Fruit fly (Drosophila melanogaster) whole organism, embryonic: Measurements from ENCODE around the gene Sld5.

Experiments used
- Ada2b ChIP-seq: fragments of 200-800 bp; sonication (Bioruptor generic); IDR thresholded peaks from 2 replicates; pipeline ENCODE4 v1.3.6; 2022; ENCODE audit warnings: missing biosample characterization, missing genetic modification characterization
- Adf1 ChIP-seq: fragments of 200-800 bp; sonication (Bioruptor generic); IDR thresholded peaks from 2 replicates; pipeline ENCODE4 v1.3.6; 2022; ENCODE audit warnings: missing biosample characterization, missing genetic modification characterization
- Atf-2 ChIP-seq: fragments of 200-800 bp; sonication (Bioruptor generic); optimal IDR thresholded peaks from 2 replicates; lab custom pipeline; 2016; ENCODE audit warnings: missing biosample characterization, missing genetic modification characterization
- B-H2 ChIP-seq: fragments of 200-800 bp; sonication (Bioruptor generic); optimal IDR thresholded peaks from 2 replicates; lab custom pipeline; 2018; ENCODE audit warnings: missing biosample characterization, mild to moderate bottlenecking, missing genetic modification characterization
- BEAF-32 ChIP-seq: fragments of 200-800 bp; sonication (Bioruptor generic); optimal IDR thresholded peaks from 3 replicates; lab custom pipeline; 2017; ENCODE audit warnings: missing biosample characterization, missing genetic modification characterization, mild to moderate bottlenecking, moderate library complexity, missing genetic modification reagents
- CG10209 ChIP-seq: fragments of 200-800 bp; sonication (Bioruptor generic); optimal IDR thresholded peaks from 3 replicates; lab custom pipeline; 2017; ENCODE audit warnings: missing biosample characterization, mild to moderate bottlenecking, missing genetic modification characterization, missing genetic modification reagents
- CG10366 ChIP-seq: fragments of 200-800 bp; sonication (Bioruptor generic); IDR thresholded peaks from 2 replicates; pipeline ENCODE4 v1.3.6; 2022; ENCODE audit warnings: missing biosample characterization, missing genetic modification characterization
- CG11085 ChIP-seq: fragments of 200-800 bp; sonication (Bioruptor generic); IDR thresholded peaks from 2 replicates; pipeline ENCODE4 v1.3.6; 2022; ENCODE audit warnings: missing biosample characterization, missing genetic modification characterization
- CG11093 ChIP-seq: fragments of 200-800 bp; sonication (Bioruptor generic); IDR thresholded peaks from 3 replicates; pipeline ENCODE4 v1.3.6; 2022; ENCODE audit warnings: missing biosample characterization, missing genetic modification characterization
- CG11247 ChIP-seq: fragments of 200-800 bp; sonication (Bioruptor generic); IDR thresholded peaks from 2 replicates; pipeline ENCODE4 v1.3.6; 2022; ENCODE audit warnings: missing biosample characterization, missing genetic modification characterization
- CG11560 ChIP-seq: fragments of 200-800 bp; sonication (Bioruptor generic); IDR thresholded peaks from 3 replicates; pipeline ENCODE4 v1.3.6; 2022; ENCODE audit warnings: missing biosample characterization, missing genetic modification characterization
- CG11695 ChIP-seq: fragments of 200-800 bp; sonication (Bioruptor generic); IDR thresholded peaks from 3 replicates; pipeline ENCODE4 v1.3.6; 2022; ENCODE audit warnings: missing biosample characterization, missing genetic modification characterization
- CG13775 ChIP-seq: fragments of 200-800 bp; sonication (Bioruptor generic); optimal IDR thresholded peaks from 3 replicates; lab custom pipeline; 2017; ENCODE audit warnings: missing biosample characterization, mild to moderate bottlenecking, missing genetic modification characterization
- CG13894 ChIP-seq: fragments of 200-800 bp; sonication (Bioruptor generic); optimal IDR thresholded peaks from 3 replicates; lab custom pipeline; 2018; ENCODE audit warnings: missing biosample characterization, mild to moderate bottlenecking, missing genetic modification characterization, moderate library complexity
- CG14667 ChIP-seq: fragments of 200-800 bp; sonication (Bioruptor generic); IDR thresholded peaks from 2 replicates; pipeline ENCODE4 v1.3.6; 2022; ENCODE audit warnings: missing biosample characterization, missing genetic modification characterization
- CG1602 ChIP-seq: fragments of 200-800 bp; sonication (Bioruptor generic); optimal IDR thresholded peaks from 3 replicates; lab custom pipeline; 2016; ENCODE audit warnings: missing biosample characterization, missing genetic modification characterization
- CG2889 ChIP-seq: fragments of 200-800 bp; sonication (Bioruptor generic); IDR thresholded peaks from 3 replicates; pipeline ENCODE4 v1.3.6; 2022; ENCODE audit warnings: missing biosample characterization, missing genetic modification characterization
- CG30403 ChIP-seq: fragments of 200-800 bp; sonication (Bioruptor generic); optimal IDR thresholded peaks from 3 replicates; lab custom pipeline; 2016; ENCODE audit warnings: missing biosample characterization, missing genetic modification characterization
- CG3726 ChIP-seq: fragments of 200-800 bp; sonication (Bioruptor generic); IDR thresholded peaks from 3 replicates; pipeline ENCODE4, ENCODE4 v1.3.6; 2022; ENCODE audit warnings: missing biosample characterization, missing genetic modification characterization
- CG3838 ChIP-seq: fragments of 200-800 bp; sonication (Bioruptor generic); optimal IDR thresholded peaks from 3 replicates; lab custom pipeline; 2016; ENCODE audit warnings: missing biosample characterization, missing genetic modification characterization
- CG4707 ChIP-seq: fragments of 200-800 bp; sonication (Bioruptor generic); optimal IDR thresholded peaks from 2 replicates; lab custom pipeline; 2018; ENCODE audit warnings: missing biosample characterization, mild to moderate bottlenecking, missing genetic modification characterization, moderate library complexity
- CG6272 ChIP-seq: fragments of 200-800 bp; sonication (Bioruptor generic); IDR thresholded peaks from 2 replicates; pipeline ENCODE4 v1.3.6; 2022; ENCODE audit warnings: missing biosample characterization, missing genetic modification characterization
- CG6683 ChIP-seq: fragments of 200-800 bp; sonication (Bioruptor generic); optimal IDR thresholded peaks from 2 replicates; lab custom pipeline; 2017; ENCODE audit warnings: missing biosample characterization, mild to moderate bottlenecking, missing genetic modification characterization, missing genetic modification reagents
- CG9797 ChIP-seq: fragments of 200-800 bp; sonication (Bioruptor generic); optimal IDR thresholded peaks from 3 replicates; lab custom pipeline; 2018; ENCODE audit warnings: missing biosample characterization, mild to moderate bottlenecking, missing genetic modification characterization
- CHES-1-like ChIP-seq: fragments of 200-800 bp; sonication (Bioruptor generic); optimal IDR thresholded peaks from 2 replicates; lab custom pipeline; 2016; ENCODE audit warnings: missing biosample characterization, missing genetic modification characterization
- Dbx ChIP-seq: fragments of 200-800 bp; sonication (Bioruptor generic); IDR thresholded peaks from 3 replicates; pipeline ENCODE4 v1.3.6; 2022; ENCODE audit warnings: missing biosample characterization, missing genetic modification characterization
- Eip74EF ChIP-seq, 2 experiments: fragments of 200-800 bp in 1 of 2; fragments of >200 bp in 1 of 2; sonication (Bioruptor generic) in 1 of 2; optimal IDR thresholded peaks; 2 replicates each; lab custom pipeline; 2017 to 2019; ENCODE audit warnings: missing biosample characterization in 2 of 2, missing genetic modification characterization in 2 of 2, mild to moderate bottlenecking in 1 of 2, moderate library complexity in 1 of 2
- Elba2 ChIP-seq: fragments of 200-800 bp; sonication (Bioruptor generic); optimal IDR thresholded peaks from 3 replicates; lab custom pipeline; 2016; ENCODE audit warnings: missing biosample characterization, missing genetic modification characterization
- Hr3 ChIP-seq: fragments of 200-800 bp; sonication (Bioruptor generic); optimal IDR thresholded peaks from 3 replicates; lab custom pipeline; 2016; ENCODE audit warnings: missing biosample characterization, missing genetic modification characterization
- Med ChIP-seq: fragments of 200-800 bp; sonication (Bioruptor generic); peaks from one replicate; lab custom pipeline; 2016; ENCODE audit warnings: missing biosample characterization, missing genetic modification characterization, mild to moderate bottlenecking, inconsistent platforms, moderate library complexity
- Nf-YB ChIP-seq: fragments of 200-800 bp; sonication (Bioruptor generic); optimal IDR thresholded peaks from 3 replicates; lab custom pipeline; 2019; ENCODE audit warnings: missing biosample characterization, mild to moderate bottlenecking, missing genetic modification characterization, moderate library complexity
- NfI ChIP-seq: fragments of 200-800 bp; sonication (Bioruptor generic); optimal IDR thresholded peaks from 3 replicates; lab custom pipeline; 2018; ENCODE audit warnings: missing biosample characterization, mild to moderate bottlenecking, missing genetic modification characterization, moderate library complexity
- Oli ChIP-seq: fragments of 200-800 bp; sonication (Bioruptor generic); optimal IDR thresholded peaks from 2 replicates; lab custom pipeline; 2018; ENCODE audit warnings: missing biosample characterization, mild to moderate bottlenecking, missing genetic modification characterization, moderate library complexity
- Spps ChIP-seq: fragments of 200-800 bp; sonication (Bioruptor generic); optimal IDR thresholded peaks from 2 replicates; lab custom pipeline; 2018; ENCODE audit warnings: missing biosample characterization, mild to moderate bottlenecking, missing genetic modification characterization
- bbx ChIP-seq: fragments of 200-800 bp; sonication (Bioruptor generic); IDR thresholded peaks from 2 replicates; pipeline ENCODE4 v1.3.6; 2022; ENCODE audit warnings: missing biosample characterization, missing genetic modification characterization; ENCODE audit not compliant: partially characterized antibody
- eyg ChIP-seq: fragments of 200-800 bp; sonication (Bioruptor generic); optimal IDR thresholded peaks from 3 replicates; lab custom pipeline; 2016; ENCODE audit warnings: missing biosample characterization, missing genetic modification characterization
- gce ChIP-seq: fragments of 200-800 bp; sonication (Bioruptor generic); IDR thresholded peaks from 3 replicates; pipeline ENCODE4 v1.3.6; 2022; ENCODE audit warnings: missing biosample characterization, missing genetic modification characterization
- gem ChIP-seq: fragments of 200-800 bp; sonication (Bioruptor generic); optimal IDR thresholded peaks from 2 replicates; lab custom pipeline; 2019; ENCODE audit warnings: missing biosample characterization, mild to moderate bottlenecking, missing genetic modification characterization, moderate library complexity
- lbe ChIP-seq: fragments of 200-800 bp; sonication (Bioruptor generic); optimal IDR thresholded peaks from 2 replicates; lab custom pipeline; 2016; ENCODE audit warnings: missing biosample characterization, mild to moderate bottlenecking, missing genetic modification characterization
- nmo ChIP-seq: fragments of 200-800 bp; sonication (Bioruptor generic); optimal IDR thresholded peaks from 2 replicates; lab custom pipeline; 2018; ENCODE audit warnings: missing biosample characterization, mild to moderate bottlenecking, missing genetic modification characterization, moderate library complexity
- onecut ChIP-seq: fragments of 200-800 bp; sonication (Bioruptor generic); IDR thresholded peaks from 2 replicates; pipeline ENCODE4 v1.3.6; 2022; ENCODE audit warnings: missing biosample characterization, missing genetic modification characterization
- pnt ChIP-seq: fragments of 200-800 bp; sonication (Bioruptor generic); optimal IDR thresholded peaks from 3 replicates; lab custom pipeline; 2016; ENCODE audit warnings: missing biosample characterization, missing genetic modification characterization
- psq ChIP-seq: fragments of 200-800 bp; sonication (Bioruptor generic); optimal IDR thresholded peaks from 2 replicates; lab custom pipeline; 2017; ENCODE audit warnings: missing biosample characterization, missing genetic modification characterization
- sd ChIP-seq: fragments of 200-800 bp; sonication (Bioruptor generic); optimal IDR thresholded peaks from 3 replicates; lab custom pipeline; 2018; ENCODE audit warnings: missing biosample characterization, mild to moderate bottlenecking, missing genetic modification characterization, moderate library complexity
- sisA ChIP-seq: fragments of 200-800 bp; sonication (Bioruptor generic); IDR thresholded peaks from 2 replicates; pipeline ENCODE4 v1.3.6; 2022; ENCODE audit warnings: missing biosample characterization, missing genetic modification characterization
- slbo ChIP-seq: fragments of 200-800 bp; sonication (Bioruptor generic); IDR thresholded peaks from 2 replicates; pipeline ENCODE4 v1.3.6; 2022; ENCODE audit warnings: missing biosample characterization, missing genetic modification characterization
- sna ChIP-seq: fragments of 200-800 bp; sonication (Bioruptor generic); IDR thresholded peaks from 2 replicates; pipeline ENCODE4 v1.3.6; 2022; ENCODE audit warnings: missing biosample characterization, missing genetic modification characterization; ENCODE audit not compliant: partially characterized antibody
- stc ChIP-seq: fragments of 200-800 bp; sonication (Bioruptor generic); IDR thresholded peaks from 2 replicates; pipeline ENCODE4 v1.3.6; 2022; ENCODE audit warnings: missing biosample characterization, missing genetic modification characterization

Sld5 gene

dm6 chr3R:26017771-26018731 lies 38.3 kb downstream of the Sld5 start (continued):
- TF ChIP-seq Eip74EF (GFP tag; optimal IDR thresholded peaks at IDR 0.05; lab: Kevin White, UChicago) (peak in 1 of 2 experiments; percentile 73), Spps (tag; lab: Kevin White, UChicago) (peak; percentile 91), pnt (GFP tag; lab: Kevin White, UChicago) (no peak), stc (peak; percentile 76), Elba2 (GFP tag; lab: Kevin White, UChicago) (peak; percentile 20), CG10366 (GFP tag; lab: Robert Waterston, UW) (peak; percentile 34), Med (GFP tag; lab: Kevin White, UChicago) (no peak), gce (GFP tag; lab: Robert Waterston, UW) (0 out of 3 replicates have a peak, but pooled peaks have one; percentile 44), Oli (tag; lab: Kevin White, UChicago) (peak; percentile 88), CG6683 (peak; percentile 10), CG3838 (GFP tag; lab: Kevin White, UChicago) (no peak), BEAF-32 (GFP tag; lab: Kevin White, UChicago) (no peak), gem (peak; percentile 95), bbx (GFP tag; lab: Robert Waterston, UW) (no peak), CG13775 (GFP tag; lab: Kevin White, UChicago) (peak; percentile 88), psq (GFP tag; lab: Kevin White, UChicago) (peak; percentile 33), CG4707 (no peak), CG30403 (GFP tag; lab: Kevin White, UChicago) (peak; percentile 80), nmo (peak; percentile 94), CG2889 (GFP tag; lab: Robert Waterston, UW) (no peak), CG11695 (GFP tag; lab: Robert Waterston, UW) (peak; percentile 90), sisA (GFP tag; lab: Robert Waterston, UW) (peak; percentile 42; the same call in 1 of the 2 replicates), CG11560 (tag; lab: Robert Waterston, UW) (no peak), sd (tag; lab: Kevin White, UChicago) (no peak), CG6272 (GFP tag; lab: Robert Waterston, UW) (no peak), slbo (GFP tag; lab: Robert Waterston, UW) (no peak), B-H2 (GFP tag; lab: Kevin White, UChicago) (no peak), Hr3 (GFP tag; lab: Kevin White, UChicago) (peak; percentile 72), sna (GFP tag; lab: Robert Waterston, UW) (no peak), lbe (GFP tag; lab: Kevin White, UChicago) (peak; percentile 72), eyg (GFP tag; lab: Kevin White, UChicago) (no peak), CG13894 (tag; lab: Kevin White, UChicago) (no peak), CG1602 (peak; percentile 82), CG14667 (GFP tag; lab: Robert Waterston, UW) (peak; percentile 59), onecut (peak; percentile 62), CG11085 (GFP tag; lab: Robert Waterston, UW) (no peak), NfI (GFP tag; lab: Kevin White, UChicago) (peak; percentile 22), CG10209 (peak; percentile 84), CG11093 (GFP tag; lab: Robert Waterston, UW) (0 out of 3 replicates have a peak, but pooled peaks have one; percentile 30), Dbx (no peak), CHES-1-like (no peak), Adf1 (no peak), CG11247 (GFP tag; lab: Robert Waterston, UW) (peak; percentile 6; the same call in 1 of the 2 replicates), CG9797 (GFP tag; lab: Kevin White, UChicago) (no peak), Atf-2 (no peak), Ada2b (GFP tag; lab: Robert Waterston, UW) (peak; percentile 44), CG3726 (GFP tag; lab: Robert Waterston, UW) (no peak; the same call in 2 of the 3 replicates), Nf-YB (GFP tag; lab: Kevin White, UChicago) (peak; percentile 78)
